Worm (Caenorhabditis elegans): ENCODE measurements around the gene str-87.

Gene str-87

DNA sequence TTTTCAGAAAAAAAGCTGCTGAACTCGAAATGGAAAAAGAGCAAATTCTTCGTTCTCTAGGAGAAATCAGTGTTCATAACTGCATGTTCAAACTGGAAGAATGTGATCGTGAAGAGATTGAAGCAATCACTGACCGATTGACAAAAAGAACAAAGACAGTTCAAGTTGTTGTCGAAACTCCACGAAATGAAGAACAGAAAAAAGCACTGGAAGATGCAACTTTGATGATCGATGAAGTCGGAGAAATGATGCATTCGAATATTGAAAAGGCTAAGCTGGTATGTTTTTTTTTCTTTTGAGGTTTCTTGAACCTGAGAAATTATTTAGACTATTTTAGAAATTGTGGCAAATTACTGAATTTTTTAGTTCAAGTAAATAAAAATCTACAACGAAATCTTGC, 49.6 kb downstream of the str-87 start:
- TF ChIP-seq ets-4 (tag; optimal IDR thresholded peaks at IDR 0.05) (no peak), hlh-30 (tag; optimal IDR thresholded peaks at IDR 0.05; ENCODE audit: insufficient read depth) (no peak), fax-1 (tag; optimal IDR thresholded peaks at IDR 0.05) (no peak), T23F11.4 (GFP tag; optimal IDR thresholded peaks at IDR 0.05) (no peak), sox-2 (GFP tag; IDR thresholded peaks at IDR 0.05) (no peak), pax-1 (tag; optimal IDR thresholded peaks at IDR 0.05) (no peak), syd-9 (tag; optimal IDR thresholded peaks at IDR 0.05) (no peak), rnt-1 (tag; optimal IDR thresholded peaks at IDR 0.05) (no peak), sox-4 (tag; optimal IDR thresholded peaks at IDR 0.05) (no peak), nhr-232 (tag; optimal IDR thresholded peaks at IDR 0.05) (no peak), elt-2 (tag; optimal IDR thresholded peaks at IDR 0.05) (no peak), ceh-19 (GFP tag; optimal IDR thresholded peaks at IDR 0.05) (no peak), unc-55 (GFP tag; optimal IDR thresholded peaks at IDR 0.05) (no peak), mec-3 (tag; optimal IDR thresholded peaks at IDR 0.05; ENCODE audit: borderline replicate concordance) (no peak), hlh-15 (tag; optimal IDR thresholded peaks at IDR 0.05) (no peak)

DNA sequence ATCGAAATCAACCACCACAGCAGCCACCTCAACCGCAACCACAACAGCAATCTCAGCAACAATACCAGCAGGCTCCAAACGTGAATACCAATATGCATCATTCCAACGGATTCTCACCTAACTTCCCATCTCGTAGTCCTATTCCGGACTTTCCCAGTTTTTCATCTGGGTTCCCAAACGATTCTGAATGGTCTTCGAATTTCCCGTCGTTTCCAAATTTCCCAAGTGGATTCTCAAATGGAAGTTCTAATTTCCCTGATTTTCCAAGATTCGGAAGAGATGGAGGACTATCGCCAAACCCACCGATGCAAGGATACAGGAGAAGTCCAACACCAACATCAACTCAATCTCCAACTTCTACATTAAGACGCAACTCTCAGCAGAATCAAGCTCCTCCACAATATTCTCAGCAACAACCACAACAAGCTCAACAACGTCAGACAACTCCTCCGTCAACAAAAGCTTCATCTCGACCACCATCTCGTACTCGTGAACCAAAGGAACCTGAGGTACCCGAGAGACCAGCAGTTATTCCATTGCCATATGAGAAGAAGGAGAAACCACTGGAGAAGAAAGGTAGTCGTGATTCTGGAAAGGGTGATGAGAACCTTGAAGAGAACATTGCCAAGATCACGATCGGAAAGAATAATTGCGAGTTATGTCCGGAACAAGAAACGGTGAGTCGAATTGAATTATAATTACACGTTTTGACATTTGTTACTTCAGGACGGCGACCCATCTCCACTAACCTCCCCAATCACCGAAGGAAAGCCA, 50.3 kb downstream of the str-87 start:
- no peak for TF ChIP-seq ceh-31 (tag; optimal IDR thresholded peaks at IDR 0.05)

DNA sequence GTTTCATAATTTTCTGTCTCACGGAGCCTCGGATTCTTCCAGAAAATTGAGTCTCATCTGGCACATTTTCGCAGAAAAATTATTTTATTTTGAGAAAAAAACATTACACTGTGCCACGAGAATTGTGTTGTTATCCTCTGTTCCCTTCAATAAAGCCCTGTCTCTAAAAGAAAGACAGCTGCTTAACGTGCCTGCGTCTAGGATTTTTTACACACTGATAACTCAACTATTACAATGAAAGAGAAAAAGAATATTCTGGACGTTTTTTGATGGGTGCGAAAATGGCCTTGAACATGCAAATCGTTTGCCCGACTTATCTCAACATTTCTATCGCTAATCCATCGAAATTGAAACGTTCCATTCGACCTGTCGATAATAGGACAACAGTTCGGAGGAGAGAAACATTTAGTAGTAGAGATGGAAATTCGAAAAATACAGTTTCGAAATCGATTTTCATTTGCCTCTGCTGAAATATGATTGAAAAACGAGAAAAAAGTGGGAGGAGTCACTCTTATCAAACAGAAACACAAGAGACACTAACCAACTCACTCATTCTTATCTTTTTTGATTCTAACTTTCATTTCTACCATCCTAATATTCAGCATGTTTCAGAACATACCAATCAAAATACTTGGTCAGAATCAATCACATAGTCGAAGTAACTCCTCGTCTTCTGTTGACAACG, 51.1 kb downstream of the str-87 start:
- TF ChIP-seq unc-55 (GFP tag; optimal IDR thresholded peaks at IDR 0.05) (peak; percentile 28), fkh-10 (GFP tag; optimal IDR thresholded peaks at IDR 0.05) (no peak)

All from whole organism, late embryonic.